Fruit fly (Drosophila melanogaster) whole organism, wandering third instar larva: ENCODE data around the gene SNCF.

Experiments
- CG9705 ChIP-seq: fragments of 200-800 bp; sonication (Bioruptor generic); optimal IDR thresholded peaks from 2 replicates; lab custom pipeline; 2018; ENCODE audit warnings: missing biosample characterization, mild to moderate bottlenecking, missing genetic modification characterization
- Dfd ChIP-seq: fragments of >200 bp; optimal IDR thresholded peaks from 2 replicates; lab custom pipeline; 2017; ENCODE audit warnings: missing biosample characterization, missing genetic modification characterization
- Dif ChIP-seq: fragments of 200-275, 200-300 bp; sonication (Bioruptor generic); optimal IDR thresholded peaks from 2 replicates; lab custom pipeline; 2018; ENCODE audit warnings: missing biosample characterization, missing genetic modification characterization; ENCODE audit not compliant: partially characterized antibody
- GATAd ChIP-seq: sonication (Bioruptor generic); optimal IDR thresholded peaks from 2 replicates; lab custom pipeline; 2016; ENCODE audit warnings: missing biosample characterization, missing genetic modification characterization
- HLH106 ChIP-seq: fragments of 200-800 bp; optimal IDR thresholded peaks from 3 replicates; lab custom pipeline; 2019; ENCODE audit warnings: missing biosample characterization, mild to moderate bottlenecking, missing genetic modification characterization, moderate library complexity
- Hnf4 ChIP-seq: fragments of 200-800 bp; sonication (Bioruptor generic); optimal IDR thresholded peaks from 2 replicates; lab custom pipeline; 2016; ENCODE audit warnings: missing biosample characterization, mild to moderate bottlenecking, missing genetic modification characterization
- Hr78 ChIP-seq: fragments of >200 bp; optimal IDR thresholded peaks from 2 replicates; lab custom pipeline; 2017; ENCODE audit warnings: missing biosample characterization, missing genetic modification characterization
- Jra ChIP-seq: sonication (Bioruptor generic); optimal IDR thresholded peaks from 2 replicates; lab custom pipeline; 2016; ENCODE audit warnings: missing biosample characterization, missing genetic modification characterization
- Mio ChIP-seq: sonication (Bioruptor generic); optimal IDR thresholded peaks from 2 replicates; lab custom pipeline; 2016; ENCODE audit warnings: missing biosample characterization, missing genetic modification characterization
- Myc ChIP-seq: fragments of >200 bp; optimal IDR thresholded peaks from 2 replicates; lab custom pipeline; 2017
- N ChIP-seq: fragments of >200 bp; optimal IDR thresholded peaks from 2 replicates; lab custom pipeline; 2018; ENCODE audit warnings: missing biosample characterization, missing external identifiers, missing genetic modification characterization
- OdsH ChIP-seq: fragments of 200-800 bp; sonication (Bioruptor generic); optimal IDR thresholded peaks from 2 replicates; lab custom pipeline; 2016; ENCODE audit warnings: missing biosample characterization, mild to moderate bottlenecking, missing genetic modification characterization
- Rel ChIP-seq, 2 experiments: fragments of 200-800 bp; sonication (Bioruptor generic) in 1 of 2; optimal IDR thresholded peaks; 2 replicates in 1 of 2; 3 replicates in 1 of 2; lab custom pipeline; 2016 to 2019; ENCODE audit warnings: mild to moderate bottlenecking in 2 of 2, missing biosample characterization in 2 of 2, missing genetic modification characterization in 2 of 2, moderate library complexity in 1 of 2
- Sp1 ChIP-seq: fragments of 200-800 bp; sonication (Bioruptor generic); optimal IDR thresholded peaks from 3 replicates; lab custom pipeline; 2019; ENCODE audit warnings: missing biosample characterization, mild to moderate bottlenecking, missing genetic modification characterization, moderate library complexity
- Vsx2 ChIP-seq: fragments of 200-300, 225-300 bp; sonication (Bioruptor generic); optimal IDR thresholded peaks from 2 replicates; lab custom pipeline; 2018; ENCODE audit warnings: missing biosample characterization, missing genetic modification characterization; ENCODE audit not compliant: partially characterized antibody
- br ChIP-seq: fragments of 200-800 bp; sonication (Bioruptor generic); optimal IDR thresholded peaks from 2 replicates; lab custom pipeline; 2016; ENCODE audit warnings: missing biosample characterization, missing genetic modification characterization
- dl ChIP-seq, 2 experiments: fragments of 175-275, 200-275 bp in 1 of 2; fragments of 200-275 bp in 1 of 2; sonication (Bioruptor generic); optimal IDR thresholded peaks; lab custom pipeline; 2018; ENCODE audit warnings: mild to moderate bottlenecking in 2 of 2, missing biosample characterization in 2 of 2, missing genetic modification characterization in 2 of 2, moderate library complexity in 2 of 2; ENCODE audit not compliant: partially characterized antibody in 2 of 2, insufficient read depth in 1 of 2
- dmrt93B ChIP-seq: fragments of 200-800 bp; sonication (Bioruptor generic); optimal IDR thresholded peaks from 2 replicates; lab custom pipeline; 2018; ENCODE audit warnings: missing biosample characterization, mild to moderate bottlenecking, missing genetic modification characterization
- ey ChIP-seq: fragments of 200-800 bp; sonication (Bioruptor generic); optimal IDR thresholded peaks from 2 replicates; lab custom pipeline; 2016; ENCODE audit warnings: missing biosample characterization, missing genetic modification characterization
- foxo ChIP-seq, 2 experiments: fragments of 200-800 bp; sonication (Bioruptor generic); optimal IDR thresholded peaks; 2 replicates in 1 of 2; 3 replicates in 1 of 2; lab custom pipeline; 2016 to 2017; ENCODE audit warnings: missing biosample characterization in 2 of 2, missing genetic modification characterization in 2 of 2
- fru ChIP-seq: fragments of 200-800 bp; sonication (Bioruptor generic); optimal IDR thresholded peaks from 3 replicates; lab custom pipeline; 2016; ENCODE audit warnings: missing biosample characterization, mild to moderate bottlenecking, missing genetic modification characterization
- jim ChIP-seq: fragments of 175-275, 200-325 bp; sonication (Bioruptor generic); optimal IDR thresholded peaks from 2 replicates; lab custom pipeline; 2016; ENCODE audit warnings: missing biosample characterization, mild to moderate bottlenecking, missing genetic modification characterization
- lola ChIP-seq: fragments of >200 bp; optimal IDR thresholded peaks from 2 replicates; lab custom pipeline; 2017; ENCODE audit warnings: missing biosample characterization, missing genetic modification characterization
- pan ChIP-seq: fragments of >200 bp; optimal IDR thresholded peaks from 2 replicates; lab custom pipeline; 2017
- psq ChIP-seq: fragments of 200-800 bp; sonication (Bioruptor generic); optimal IDR thresholded peaks from 3 replicates; lab custom pipeline; 2017; ENCODE audit warnings: missing biosample characterization, mild to moderate bottlenecking, missing genetic modification characterization, moderate library complexity
- rgr ChIP-seq: fragments of 200-800 bp; sonication (Bioruptor generic); optimal IDR thresholded peaks from 3 replicates; lab custom pipeline; 2016; ENCODE audit warnings: missing biosample characterization, mild to moderate bottlenecking, missing genetic modification characterization
- sage ChIP-seq: fragments of 200-800 bp; sonication (Bioruptor generic); optimal IDR thresholded peaks from 2 replicates; lab custom pipeline; 2016; ENCODE audit warnings: missing biosample characterization, mild to moderate bottlenecking, missing genetic modification characterization
- usp ChIP-seq: fragments of >200 bp; optimal IDR thresholded peaks from 2 replicates; lab custom pipeline; 2017; ENCODE audit warnings: missing biosample characterization, missing genetic modification characterization

SNCF gene

DNA sequence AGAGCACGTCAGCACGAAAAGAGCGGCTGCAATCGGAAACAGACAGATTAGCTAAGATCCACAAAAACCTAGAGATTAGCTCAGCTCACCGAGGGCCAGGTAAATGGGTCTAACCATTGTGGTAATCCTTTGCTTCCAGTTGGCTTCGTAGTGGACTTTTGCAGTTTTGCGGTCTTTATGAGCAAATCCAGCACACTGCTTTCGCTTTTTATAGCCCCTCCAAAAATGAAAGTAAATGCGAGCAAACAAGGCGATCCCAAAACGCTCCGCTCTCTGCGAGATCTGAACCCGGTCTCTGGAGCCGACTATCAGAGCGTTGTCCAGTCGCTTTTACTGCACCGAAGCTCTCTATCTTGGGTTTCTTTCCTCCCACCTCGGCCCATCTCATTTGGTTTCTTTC, 2.8 kb downstream of the SNCF start, which contains the start of gene CG14107:
CG14107 (minus strand) TSS at position 187 of the 400 bp plus-strand sequence.
- TF ChIP-seq Myc (lab: Kevin White, UChicago) (no peak), br (GFP tag; lab: Kevin White, UChicago) (no peak), usp (no peak), Hr78 (GFP tag; lab: Kevin White, UChicago) (no peak), lola (GFP tag; lab: Kevin White, UChicago) (no peak), GATAd (GFP tag; lab: Kevin White, UChicago) (no peak)
- TF ChIP-seq, all 38 proteins: peak for 0

DNA sequence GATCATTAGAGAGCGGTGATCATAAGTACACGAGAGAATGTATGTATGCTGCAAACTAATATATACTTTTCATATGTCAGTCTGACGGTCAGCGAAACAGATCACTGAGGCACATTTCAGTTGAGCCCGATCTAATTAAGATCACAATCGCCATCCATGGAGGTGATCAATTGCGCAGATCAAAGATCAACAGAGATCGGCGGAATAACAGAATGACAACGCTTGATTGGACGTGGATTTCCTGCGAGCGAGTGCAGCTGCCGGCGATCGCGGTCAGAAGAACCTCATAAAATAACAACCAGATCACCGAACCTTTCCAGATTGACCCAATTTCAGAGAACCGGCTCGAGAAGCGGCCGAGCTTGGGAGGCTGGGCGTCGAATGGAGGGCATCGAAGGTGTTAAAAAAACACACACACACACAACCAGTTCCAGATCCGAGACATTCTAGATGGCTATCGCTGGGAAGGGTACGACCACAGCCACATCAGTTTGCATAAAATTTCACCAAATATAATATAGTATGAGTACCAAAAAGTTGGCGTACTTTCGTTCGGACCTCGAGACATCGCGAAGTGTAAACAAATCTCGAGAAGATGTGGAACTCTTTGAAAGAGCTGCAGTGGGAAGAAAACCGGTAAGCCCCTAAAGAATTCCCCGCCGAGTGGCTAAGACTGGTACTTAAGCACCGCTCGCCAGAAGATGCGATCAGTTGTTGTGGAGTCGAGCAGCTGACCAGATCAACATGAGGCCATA, 3.9 kb downstream of the SNCF start, which contains the start of gene ImpL1:
ImpL1 (plus strand) TSS at position 705 of the 755 bp plus-strand sequence.
- no peak for TF ChIP-seq br (GFP tag; lab: Kevin White, UChicago)
- TF ChIP-seq lola (GFP tag; lab: Kevin White, UChicago) = no peak
- no peak for TF ChIP-seq N
- no peak for TF ChIP-seq GATAd (GFP tag; lab: Kevin White, UChicago)
- TF ChIP-seq Sp1 (GFP tag; lab: Kevin White, UChicago) = no peak
- no peak for TF ChIP-seq OdsH (GFP tag; lab: Kevin White, UChicago)
- TF ChIP-seq Dfd (GFP tag; lab: Kevin White, UChicago) = no peak
- TF ChIP-seq dmrt93B (GFP tag; lab: Kevin White, UChicago) = no peak
- TF ChIP-seq rgr (GFP tag; lab: Kevin White, UChicago) = no peak
- no peak for TF ChIP-seq jim (GFP tag; lab: Kevin White, UChicago)

DNA sequence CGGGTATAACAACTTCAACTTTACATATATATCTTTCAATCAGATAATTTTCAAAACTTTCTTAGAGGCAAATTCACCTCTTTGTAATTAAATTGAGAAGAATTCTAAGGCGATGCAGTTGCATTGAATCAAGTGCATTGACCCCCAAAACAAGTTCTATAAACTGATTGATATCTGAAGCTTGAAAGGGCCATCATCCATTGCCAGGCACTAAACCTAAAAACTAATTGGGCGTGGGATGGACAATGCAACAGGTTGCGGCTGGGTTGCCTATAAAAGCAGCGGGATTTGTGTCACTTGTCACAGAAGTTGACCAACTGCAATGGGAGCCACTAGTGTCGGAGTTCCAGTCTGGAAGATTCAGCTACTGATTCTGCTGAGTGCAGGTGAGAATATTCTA, 6.1 kb downstream of the SNCF start, which contains the start of gene CG14110:
CG14110 (plus strand) TSS at position 301 of the 400 bp plus-strand sequence.
- TF ChIP-seq HLH106 (tag; lab: Kevin White, UChicago) (no peak), Myc (lab: Kevin White, UChicago) (no peak), CG9705 (GFP tag; lab: Kevin White, UChicago) (no peak), pan (no peak), sage (no peak), Sp1 (GFP tag; lab: Kevin White, UChicago) (no peak), Hnf4 (GFP tag; lab: Kevin White, UChicago) (no peak), dl (GFP tag; optimal IDR thresholded peaks at IDR 0.05; lab: Kevin White, UChicago; ENCODE audit: insufficient read depth in 1 of 2, partially characterized antibody in 2 of 2) (no peak), usp (no peak), foxo (GFP tag; optimal IDR thresholded peaks at IDR 0.05; lab: Kevin White, UChicago) (no peak), Dfd (GFP tag; lab: Kevin White, UChicago) (no peak), psq (GFP tag; lab: Kevin White, UChicago) (no peak), Hr78 (GFP tag; lab: Kevin White, UChicago) (no peak), lola (GFP tag; lab: Kevin White, UChicago) (no peak), Vsx2 (no peak), Rel (GFP tag; optimal IDR thresholded peaks at IDR 0.05; lab: Kevin White, UChicago) (no peak), Rel (tag; optimal IDR thresholded peaks at IDR 0.05; lab: Kevin White, UChicago) (no peak), Dif (GFP tag; lab: Kevin White, UChicago) (no peak), OdsH (GFP tag; lab: Kevin White, UChicago) (no peak), br (GFP tag; lab: Kevin White, UChicago) (no peak), Mio (GFP tag; lab: Kevin White, UChicago) (no peak)

DNA sequence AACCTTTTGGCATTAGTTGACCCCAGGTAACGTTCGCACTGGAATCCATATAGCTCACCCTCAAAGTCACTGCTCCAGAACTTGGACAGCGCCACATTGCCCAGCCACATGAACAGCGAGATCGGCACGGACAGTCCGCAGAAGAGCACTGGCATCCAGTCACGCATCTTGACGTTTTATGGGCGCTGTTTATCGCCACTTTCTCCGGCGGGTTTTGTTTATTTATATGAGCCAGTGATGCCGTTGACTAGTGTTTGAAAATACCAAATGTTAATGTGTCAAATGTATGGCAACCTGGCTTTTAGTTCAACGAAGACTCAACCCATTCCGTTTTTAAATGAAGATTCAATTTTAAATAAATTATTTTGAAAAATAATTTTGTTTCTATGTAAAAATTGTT, 9.2 kb downstream of the SNCF start, which contains the start of gene CG10171:
CG10171 (minus strand) TSS at position 300 of the 400 bp plus-strand sequence.
- TF ChIP-seq fru (GFP tag; lab: Kevin White, UChicago) (no peak), jim (GFP tag; lab: Kevin White, UChicago) (no peak), Jra (GFP tag; lab: Kevin White, UChicago) (no peak), Myc (lab: Kevin White, UChicago) (peak; percentile 20)

DNA sequence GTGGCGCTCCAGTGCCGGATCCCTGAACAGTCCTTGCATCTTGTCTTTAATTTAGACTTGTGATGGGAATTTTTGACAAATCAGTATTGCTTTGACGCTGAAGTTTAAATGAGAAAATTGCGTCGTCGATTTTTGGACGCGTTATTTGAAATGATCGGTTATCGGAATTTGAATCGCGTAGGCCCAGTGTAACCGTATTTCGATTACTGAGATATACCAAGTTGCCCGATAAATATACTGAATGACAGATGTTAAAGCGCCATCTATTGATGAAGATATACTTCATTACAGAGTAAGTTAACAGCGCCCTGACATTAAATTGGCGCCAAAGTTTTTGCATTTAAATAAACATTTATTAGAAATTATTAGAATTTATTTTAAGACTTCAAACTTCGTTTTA, 11.5 kb downstream of the SNCF start, which contains the start of gene Poc1:
Poc1 (minus strand) TSS at position 173 of the 400 bp plus-strand sequence.
- TF ChIP-seq rgr (GFP tag; lab: Kevin White, UChicago) (no peak), CG9705 (GFP tag; lab: Kevin White, UChicago) (no peak), psq (GFP tag; lab: Kevin White, UChicago) (no peak), ey (GFP tag; lab: Kevin White, UChicago) (no peak), usp (no peak)
